Fruit fly (Drosophila melanogaster): Measurements from ENCODE around the gene MED11.
A peak's percentile ranks its signal among the peaks of the same experiment; 100 is the strongest.

Gene MED11

dm6 chr3L:18742935-18743466, 2.7 kb upstream of the MED11 start (continued):
- no peak for TF ChIP-seq sc (optimal IDR thresholded peaks at IDR 0.05)
- no peak for TF ChIP-seq sc (GFP tag; optimal IDR thresholded peaks at IDR 0.05)
- TF ChIP-seq TFAM (GFP tag; optimal IDR thresholded peaks at IDR 0.05), result no peak
- TF ChIP-seq CG11093 (GFP tag; IDR thresholded peaks at IDR 0.05), result no peak
- no peak for TF ChIP-seq CG11560 (tag; IDR thresholded peaks at IDR 0.05)
- TF ChIP-seq ind (GFP tag; optimal IDR thresholded peaks at IDR 0.05), result no peak
- TF ChIP-seq CG7987 (GFP tag; optimal IDR thresholded peaks at IDR 0.05), result no peak
- no peak for TF ChIP-seq YL-1 (GFP tag; optimal IDR thresholded peaks at IDR 0.05)
- TF ChIP-seq bbx (GFP tag; IDR thresholded peaks at IDR 0.05; ENCODE audit: partially characterized antibody), result peak; percentile 38; the same call in 1 of the 2 replicates
- no peak for TF ChIP-seq CG6272 (GFP tag; IDR thresholded peaks at IDR 0.05)
- TF ChIP-seq CTCF (GFP tag; optimal IDR thresholded peaks at IDR 0.05), result no peak
- no peak for TF ChIP-seq CG3995 (GFP tag; optimal IDR thresholded peaks at IDR 0.05)
- 0 out of 3 replicates have a peak, but pooled peaks have one; percentile 26 for TF ChIP-seq zen2 (GFP tag; IDR thresholded peaks at IDR 0.05; ENCODE audit: partially characterized antibody)
- peak; percentile 69 for TF ChIP-seq CG6791 (GFP tag; IDR thresholded peaks at IDR 0.05; ENCODE audit: partially characterized antibody)
- peak; percentile 66; the same call in 2 of the 3 replicates for TF ChIP-seq hb (GFP tag; IDR thresholded peaks at IDR 0.05; ENCODE audit: partially characterized antibody)
- no peak for TF ChIP-seq ERR (GFP tag; optimal IDR thresholded peaks at IDR 0.05)
- TF ChIP-seq CG11696 (GFP tag; IDR thresholded peaks at IDR 0.05), result no peak
- no peak for TF ChIP-seq bab2 (GFP tag; optimal IDR thresholded peaks at IDR 0.05)
- TF ChIP-seq Blimp-1 (GFP tag; optimal IDR thresholded peaks at IDR 0.05), result no peak
- TF ChIP-seq gcm2 (GFP tag; optimal IDR thresholded peaks at IDR 0.05), result no peak

- TF ChIP-seq NfI (GFP tag; optimal IDR thresholded peaks at IDR 0.05) (peak; percentile 12), CG4328 (GFP tag; optimal IDR thresholded peaks at IDR 0.05) (no peak), sima (GFP tag; optimal IDR thresholded peaks at IDR 0.05) (no peak), eve (GFP tag; optimal IDR thresholded peaks at IDR 0.05) (no peak), CG8281 (tag; optimal IDR thresholded peaks at IDR 0.05) (no peak), CG1832 (GFP tag; optimal IDR thresholded peaks at IDR 0.05) (no peak), sob (GFP tag; IDR thresholded peaks at IDR 0.05) (peak; percentile 19; the same call in 1 of the 2 replicates), ranshi (GFP tag; IDR thresholded peaks at IDR 0.05) (no peak), HLHmδ (GFP tag; optimal IDR thresholded peaks at IDR 0.05) (no peak), ttk (GFP tag; IDR thresholded peaks at IDR 0.05) (no peak), Bdp1 (GFP tag; optimal IDR thresholded peaks at IDR 0.05) (no peak), slp2 (GFP tag; optimal IDR thresholded peaks at IDR 0.05) (no peak), Ravus (GFP tag; IDR thresholded peaks at IDR 0.05) (no peak), sens (GFP tag) (peak; percentile 7), CG6254 (GFP tag; optimal IDR thresholded peaks at IDR 0.05) (no peak), Dref (GFP tag; IDR thresholded peaks at IDR 0.05) (no peak), yki (optimal IDR thresholded peaks at IDR 0.05) (no peak), croc (GFP tag; conservative IDR thresholded peaks at IDR 0.05) (no peak), CG17328 (GFP tag; IDR thresholded peaks at IDR 0.05) (no peak), cad (GFP tag; optimal IDR thresholded peaks at IDR 0.05) (no peak), HLH3B (GFP tag; IDR thresholded peaks at IDR 0.05) (0 out of 2 replicates have a peak, but pooled peaks have one; percentile 7), CG6813 (GFP tag; optimal IDR thresholded peaks at IDR 0.05) (no peak), MTF-1 (GFP tag; optimal IDR thresholded peaks at IDR 0.05; ENCODE audit: borderline replicate concordance) (no peak), Fer2 (tag; optimal IDR thresholded peaks at IDR 0.05) (no peak), sug (tag; optimal IDR thresholded peaks at IDR 0.05) (no peak), al (GFP tag; IDR thresholded peaks at IDR 0.05) (no peak), emc (GFP tag; optimal IDR thresholded peaks at IDR 0.05) (no peak), CG4820 (GFP tag; optimal IDR thresholded peaks at IDR 0.05) (no peak), Hmx (GFP tag; optimal IDR thresholded peaks at IDR 0.05) (no peak), fru (optimal IDR thresholded peaks at IDR 0.05) (no peak), Ssrp (tag; optimal IDR thresholded peaks at IDR 0.05) (no peak), Gug (GFP tag; IDR thresholded peaks at IDR 0.05) (no peak), CG1792 (GFP tag; optimal IDR thresholded peaks at IDR 0.05) (no peak), pnt (GFP tag; optimal IDR thresholded peaks at IDR 0.05) (no peak)
Measured at dm6 chr3L:18743679-18744078, 2.0 kb upstream of the MED11 start.
